Worm (Caenorhabditis elegans): ENCODE measurements around the gene K01A12.2.

DNA sequence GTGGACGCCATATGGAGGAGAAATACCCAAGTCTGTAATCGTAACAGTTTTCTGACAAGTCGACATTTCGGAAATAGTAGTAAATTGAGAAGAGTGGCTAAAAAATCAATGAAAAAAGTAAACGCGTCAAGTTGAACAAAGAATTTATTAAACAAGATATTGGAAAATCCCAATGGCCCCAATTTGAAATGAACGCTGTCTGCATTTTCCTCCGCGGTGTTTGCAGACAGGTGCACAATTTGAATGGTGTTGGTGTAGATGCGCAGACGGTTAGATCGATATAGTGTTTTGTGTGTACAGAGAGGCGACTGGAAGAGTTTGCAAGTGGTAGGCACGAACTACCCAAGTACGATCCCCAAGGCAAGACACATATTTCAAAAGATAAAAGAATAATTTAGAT, 8.1 kb upstream of the K01A12.2 start, which contains the start of the genes H35N09.2 and H35N09.1:
- no peak for TF ChIP-seq lsy-2 (tag; optimal IDR thresholded peaks at IDR 0.05)
- no peak for TF ChIP-seq elt-3 (tag; optimal IDR thresholded peaks at IDR 0.05)
- TF ChIP-seq lin-13 (tag; optimal IDR thresholded peaks at IDR 0.05), result peak; percentile 1
- no peak for TF ChIP-seq mls-2 (tag; optimal IDR thresholded peaks at IDR 0.05)
- TF ChIP-seq ham-2 (GFP tag; optimal IDR thresholded peaks at IDR 0.05), result no peak
- no peak for TF ChIP-seq nhr-28 (tag; optimal IDR thresholded peaks at IDR 0.05)
- TF ChIP-seq blmp-1 (tag; optimal IDR thresholded peaks at IDR 0.05), result no peak
- TF ChIP-seq nhr-76 (tag; optimal IDR thresholded peaks at IDR 0.05), result no peak
- peak; percentile 63 for TF ChIP-seq pha-4 (tag; optimal IDR thresholded peaks at IDR 0.05)
- no peak for TF ChIP-seq snpc-4 (tag; optimal IDR thresholded peaks at IDR 0.05)
- TF ChIP-seq mep-1 (tag; optimal IDR thresholded peaks at IDR 0.05), result peak; percentile 27
- TF ChIP-seq ztf-11 (tag; optimal IDR thresholded peaks at IDR 0.05), result no peak
- no peak for TF ChIP-seq tbx-8 (GFP tag; optimal IDR thresholded peaks at IDR 0.05)
- no peak for TF ChIP-seq flh-1 (GFP tag; optimal IDR thresholded peaks at IDR 0.05)

All from whole organism, mixed stage, embryonic.